Fruit fly (Drosophila melanogaster): ENCODE measurements around the gene CG32485.

The CG32485 gene

DNA sequence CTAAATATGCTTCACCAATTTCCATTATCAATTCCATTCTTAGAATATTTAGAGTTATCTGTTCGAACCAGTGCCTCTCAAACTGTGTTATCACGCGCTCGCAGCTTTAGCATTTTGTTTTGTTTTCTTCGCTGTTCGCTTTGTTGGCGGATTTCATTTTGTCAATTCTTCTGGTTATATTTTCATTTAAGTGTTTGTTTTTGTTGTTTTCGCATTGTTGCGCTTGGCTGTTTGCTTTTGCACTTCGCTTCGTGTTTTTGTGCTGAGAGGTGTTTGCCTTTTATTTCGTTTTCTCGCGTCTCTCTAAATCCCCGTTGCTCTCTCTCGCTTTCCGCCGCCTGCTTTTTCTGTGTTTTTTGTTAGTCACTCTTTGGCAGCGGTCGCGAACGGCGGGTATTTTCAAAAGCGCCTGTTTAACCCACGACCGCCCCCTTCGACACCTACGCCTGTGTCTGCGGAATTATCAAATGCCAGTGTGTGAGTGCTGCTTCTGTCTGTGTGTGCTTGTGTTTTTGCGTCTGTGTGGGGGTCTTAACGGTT is 27.5 kb downstream of the CG32485 start (continued):
- TF ChIP-seq vnd (GFP tag; IDR thresholded peaks at IDR 0.05; ENCODE audit: partially characterized antibody): no peak
- TF ChIP-seq pnt (GFP tag; optimal IDR thresholded peaks at IDR 0.05): no peak
- TF ChIP-seq Fer3 (tag; optimal IDR thresholded peaks at IDR 0.05): peak; percentile 50
- TF ChIP-seq GATAe (GFP tag; conservative IDR thresholded peaks at IDR 0.05): peak; percentile 49
- TF ChIP-seq CG17912 (GFP tag; optimal IDR thresholded peaks at IDR 0.05): peak; percentile 44
- no peak for TF ChIP-seq Lpt (GFP tag; optimal IDR thresholded peaks at IDR 0.05)
- no peak for TF ChIP-seq CG2202 (tag; optimal IDR thresholded peaks at IDR 0.05)
- peak; percentile 98 for TF ChIP-seq chinmo (GFP tag; IDR thresholded peaks at IDR 0.05; ENCODE audit: partially characterized antibody)
- peak; percentile 95 for TF ChIP-seq CG6654 (GFP tag; optimal IDR thresholded peaks at IDR 0.05)
- no peak for TF ChIP-seq pita (GFP tag; optimal IDR thresholded peaks at IDR 0.05)
- no peak for TF ChIP-seq jing (GFP tag; optimal IDR thresholded peaks at IDR 0.05)
- TF ChIP-seq bsh (GFP tag; optimal IDR thresholded peaks at IDR 0.05): peak in 1 of 2 experiments; percentile 87
- TF ChIP-seq Doc3 (GFP tag; IDR thresholded peaks at IDR 0.05; ENCODE audit: partially characterized antibody): no peak
- no peak for TF ChIP-seq HLH54F (GFP tag; optimal IDR thresholded peaks at IDR 0.05)
- TF ChIP-seq CG11093 (GFP tag; IDR thresholded peaks at IDR 0.05): no peak
- no peak for TF ChIP-seq CG1024 (GFP tag; IDR thresholded peaks at IDR 0.05)
- peak; percentile 79 for TF ChIP-seq CG8281 (tag; optimal IDR thresholded peaks at IDR 0.05)
- peak; percentile 69 for TF ChIP-seq Deaf1 (tag; optimal IDR thresholded peaks at IDR 0.05)
- TF ChIP-seq Hmx (GFP tag; optimal IDR thresholded peaks at IDR 0.05): no peak
- no peak for TF ChIP-seq prd (optimal IDR thresholded peaks at IDR 0.05)
- no peak for TF ChIP-seq prd (GFP tag; IDR thresholded peaks at IDR 0.05)
- TF ChIP-seq Hr3 (GFP tag; optimal IDR thresholded peaks at IDR 0.05): no peak
- TF ChIP-seq row (GFP tag; IDR thresholded peaks at IDR 0.05): peak; percentile 35; the same call in 1 of the 3 replicates
- TF ChIP-seq CG30431 (GFP tag; optimal IDR thresholded peaks at IDR 0.05): no peak
- TF ChIP-seq BEAF-32 (GFP tag; optimal IDR thresholded peaks at IDR 0.05): no peak
- TF ChIP-seq disco-r (GFP tag; optimal IDR thresholded peaks at IDR 0.05): no peak
- peak; percentile 88 for TF ChIP-seq cg (GFP tag; optimal IDR thresholded peaks at IDR 0.05)
- TF ChIP-seq CG2889 (GFP tag; IDR thresholded peaks at IDR 0.05): no peak
- no peak for TF ChIP-seq trem (tag; optimal IDR thresholded peaks at IDR 0.05)
- TF ChIP-seq CG10959 (GFP tag; IDR thresholded peaks at IDR 0.05): no peak
- peak; percentile 69 for TF ChIP-seq CG7987 (GFP tag; optimal IDR thresholded peaks at IDR 0.05)
- peak; percentile 36; the same call in 1 of the 3 replicates for TF ChIP-seq knrl (GFP tag; IDR thresholded peaks at IDR 0.05; ENCODE audit: partially characterized antibody)
- no peak for TF ChIP-seq jigr1 (GFP tag; IDR thresholded peaks at IDR 0.05)
- 0 out of 2 replicates have a peak, but pooled peaks have one; percentile 22 for TF ChIP-seq CG17328 (GFP tag; IDR thresholded peaks at IDR 0.05)
- no peak for TF ChIP-seq HLHmδ (GFP tag; optimal IDR thresholded peaks at IDR 0.05)
- peak; percentile 72 for TF ChIP-seq cwo (GFP tag; optimal IDR thresholded peaks at IDR 0.05)
- TF ChIP-seq z (GFP tag; IDR thresholded peaks at IDR 0.05): 0 out of 3 replicates have a peak, but pooled peaks have one; percentile 47
- TF ChIP-seq CG13287 (GFP tag; IDR thresholded peaks at IDR 0.05; ENCODE audit: partially characterized antibody): peak; percentile 49; the same call in 1 of the 2 replicates
- no peak for TF ChIP-seq CG13424 (tag; optimal IDR thresholded peaks at IDR 0.05)
- no peak; the same call in 2 of the 3 replicates for TF ChIP-seq Opbp (GFP tag; IDR thresholded peaks at IDR 0.05; ENCODE audit: partially characterized antibody)
- TF ChIP-seq CkIIα-i1 (GFP tag; IDR thresholded peaks at IDR 0.05): no peak
- peak; percentile 37; the same call in 1 of the 2 replicates for TF ChIP-seq CG31224 (GFP tag; IDR thresholded peaks at IDR 0.05)
- no peak for TF ChIP-seq gt (GFP tag; IDR thresholded peaks at IDR 0.05)
- TF ChIP-seq da (GFP tag; optimal IDR thresholded peaks at IDR 0.05): no peak
- peak; percentile 17; the same call in 1 of the 2 replicates for TF ChIP-seq onecut (GFP tag; IDR thresholded peaks at IDR 0.05)
- peak; percentile 26 for TF ChIP-seq Dp (GFP tag; optimal IDR thresholded peaks at IDR 0.05)
- no peak for TF ChIP-seq CG4707 (GFP tag; optimal IDR thresholded peaks at IDR 0.05)
- TF ChIP-seq kay (GFP tag; optimal IDR thresholded peaks at IDR 0.05): peak; percentile 45
- TF ChIP-seq Ravus (GFP tag; IDR thresholded peaks at IDR 0.05): no peak
- TF ChIP-seq Xbp1 (GFP tag; optimal IDR thresholded peaks at IDR 0.05): peak; percentile 4

All from whole organism, embryonic.